Worm (Caenorhabditis elegans) whole organism, midembryonic: ENCODE measurements around the gene fbxa-105.

Source experiments
- T22C8.4 ChIP-seq: fragments of 200-800 bp; sonication (Bioruptor generic); IDR thresholded peaks from 2 replicates; pipeline ENCODE4 v1.3.6; 2022; ENCODE audit warnings: missing genetic modification characterization, missing compliant biosample characterization
- cog-1 ChIP-seq: sonication (generic microtip); optimal IDR thresholded peaks from 2 replicates; lab custom pipeline; 2016; ENCODE audit warnings: missing genetic modification characterization, missing compliant biosample characterization
- flt-1 ChIP-seq: fragments of 200-800 bp; sonication (Bioruptor generic); IDR thresholded peaks from 2 replicates; pipeline ENCODE4 v1.3.6; 2022; ENCODE audit warnings: missing genetic modification characterization, missing compliant biosample characterization
- klf-2 ChIP-seq: fragments of 200-800 bp; sonication (Bioruptor generic); conservative IDR thresholded peaks from 2 replicates; pipeline ENCODE4 v1.3.6; 2022; ENCODE audit warnings: missing genetic modification reagents, missing genetic modification characterization, missing compliant biosample characterization
- med-1 ChIP-seq: sonication (generic microtip); optimal IDR thresholded peaks from 2 replicates; lab custom pipeline; 2017; ENCODE audit warnings: missing genetic modification characterization, mild to moderate bottlenecking, missing compliant biosample characterization, antibody characterized with exemption, missing genetic modification reagents; ENCODE audit not compliant: insufficient read depth
- ref-1 ChIP-seq: fragments of 200-800 bp; sonication (Bioruptor generic); conservative IDR thresholded peaks from 2 replicates; pipeline ENCODE4 v1.3.6; 2022; ENCODE audit warnings: missing genetic modification reagents, missing genetic modification characterization, missing compliant biosample characterization
- tab-1 ChIP-seq: fragments of 200-800 bp; sonication (Bioruptor generic); IDR thresholded peaks from 2 replicates; pipeline ENCODE4 v1.3.6; 2022; ENCODE audit warnings: missing genetic modification characterization, missing compliant biosample characterization
- ztf-23 ChIP-seq: fragments of 200-800 bp; sonication (Bioruptor generic); IDR thresholded peaks from 2 replicates; pipeline ENCODE4 v1.3.6; 2022; ENCODE audit warnings: missing genetic modification reagents, missing genetic modification characterization, missing compliant biosample characterization
- ztf-29 ChIP-seq: fragments of 200-800 bp; sonication (Bioruptor generic); IDR thresholded peaks from 2 replicates; pipeline ENCODE4 v1.3.6; 2022; ENCODE audit warnings: missing genetic modification reagents, missing genetic modification characterization, missing compliant biosample characterization

ce11 chrV:7361673-7362072 lies 30.2 kb downstream of the fbxa-105 start, which contains the start of gene cyp-35A1:
- TF ChIP-seq med-1 (no peak), flt-1 (no peak), ztf-29 (GFP tag; lab: Robert Waterston, UW) (no peak), cog-1 (tag; lab: Kevin White, UChicago) (no peak), ztf-23 (no peak), ref-1 (no peak), T22C8.4 (GFP tag; lab: Robert Waterston, UW) (no peak), tab-1 (GFP tag; lab: Robert Waterston, UW) (no peak), klf-2 (GFP tag; lab: Robert Waterston, UW) (no peak)
